Fruit fly (Drosophila melanogaster) whole organism, larva: ENCODE measurements around the gene Or85a.

Source experiments
- noc ChIP-seq: fragments of 200-800 bp; sonication (Bioruptor generic); optimal IDR thresholded peaks from 3 replicates; lab custom pipeline; 2019; ENCODE audit warnings: missing biosample characterization, mild to moderate bottlenecking, missing genetic modification characterization, moderate library complexity

The Or85a gene

DNA sequence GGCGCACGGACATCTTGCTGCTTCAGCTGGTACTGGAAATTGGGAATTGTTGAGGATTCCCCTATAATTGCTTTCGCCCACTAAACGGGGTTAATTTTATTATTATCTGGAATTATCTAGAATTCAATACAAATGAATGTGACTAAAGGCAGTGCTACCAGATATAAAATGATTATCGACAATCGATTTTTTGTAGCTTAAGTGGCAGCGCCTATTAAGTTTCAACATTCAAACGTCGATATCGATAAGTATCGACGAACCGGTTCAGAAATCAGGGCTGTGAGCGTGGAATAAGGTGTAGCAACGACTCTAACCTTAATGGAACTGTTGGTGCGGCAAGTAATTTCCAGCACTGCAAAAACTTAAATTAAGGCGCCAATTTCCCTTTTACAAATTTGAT is 16.4 kb upstream of the Or85a start, which contains the start of gene Sgt1:
Gene Sgt1 (minus strand): TSS at position 165 of the 400 bp plus-strand sequence.
- TF ChIP-seq noc, result no peak

DNA sequence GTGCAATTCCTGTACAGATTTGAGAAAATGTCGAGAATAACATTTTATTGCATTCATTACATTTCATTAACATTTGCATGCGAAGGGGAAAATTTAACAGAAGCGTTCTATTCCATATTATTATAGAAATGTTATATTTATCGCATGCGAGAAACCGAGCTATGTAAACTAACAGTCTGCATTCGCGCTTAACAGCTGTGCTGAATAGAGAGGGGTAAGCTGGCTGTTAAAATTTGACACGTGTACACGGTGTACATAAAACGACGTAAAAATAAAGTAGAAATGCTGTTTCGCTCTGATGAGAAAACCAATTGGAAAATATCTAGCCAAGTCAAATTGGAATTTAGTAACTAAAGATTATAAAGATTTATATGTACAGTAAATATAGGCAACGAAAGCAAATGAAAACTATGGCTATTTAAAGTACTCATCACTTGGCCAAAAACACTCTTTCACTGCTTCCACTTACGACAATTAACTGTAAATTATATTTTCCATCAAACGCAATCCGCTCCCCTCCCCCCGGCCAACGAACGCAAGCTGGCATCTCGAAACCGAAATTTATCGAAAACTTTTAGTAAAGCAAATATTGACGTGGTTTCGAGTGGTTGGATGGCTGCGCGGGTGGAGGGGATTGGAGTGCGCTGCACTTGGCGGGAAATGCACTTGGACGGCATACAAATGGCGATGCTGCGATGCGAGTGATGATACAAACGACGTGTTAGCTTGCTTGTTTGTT is 15.2 kb upstream of the Or85a start:
- no peak for TF ChIP-seq noc

DNA sequence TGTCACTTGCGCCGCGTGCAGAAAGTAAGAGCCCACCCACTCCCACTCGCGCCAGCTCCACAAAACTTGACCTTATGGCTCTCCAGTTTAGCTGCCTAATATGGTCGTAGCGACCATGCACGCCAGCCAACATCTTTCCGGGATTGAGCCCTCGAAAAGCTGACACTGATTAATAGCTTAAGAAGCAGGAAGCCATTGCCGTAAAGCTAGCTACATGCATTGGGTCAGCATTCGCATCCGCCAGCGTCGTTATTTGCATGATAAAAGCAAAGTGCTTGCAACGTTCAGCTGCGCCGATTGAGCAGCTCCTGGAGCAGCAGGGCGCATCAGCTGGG is 14.7 kb upstream of the Or85a start:
- TF ChIP-seq noc, result no peak

DNA sequence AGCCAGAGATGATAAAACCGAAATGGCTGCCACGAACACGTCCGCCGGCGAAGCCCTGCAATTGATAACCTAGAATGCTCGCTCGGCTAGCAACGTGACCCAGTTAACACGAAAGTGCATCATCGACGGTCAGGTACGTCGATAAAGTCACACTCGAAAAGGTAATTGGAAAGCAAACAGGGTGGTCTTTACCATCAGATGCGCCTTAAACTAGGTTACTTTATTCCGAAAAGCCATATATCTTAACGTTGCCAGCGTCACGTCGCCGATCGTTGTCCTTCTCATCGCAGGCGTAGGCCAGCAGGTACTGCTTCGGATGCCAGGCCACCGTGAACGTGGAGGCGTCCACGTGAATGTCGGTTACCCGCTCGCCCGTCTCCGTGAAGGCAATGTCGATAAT is 14.3 kb upstream of the Or85a start:
- no peak for TF ChIP-seq noc

DNA sequence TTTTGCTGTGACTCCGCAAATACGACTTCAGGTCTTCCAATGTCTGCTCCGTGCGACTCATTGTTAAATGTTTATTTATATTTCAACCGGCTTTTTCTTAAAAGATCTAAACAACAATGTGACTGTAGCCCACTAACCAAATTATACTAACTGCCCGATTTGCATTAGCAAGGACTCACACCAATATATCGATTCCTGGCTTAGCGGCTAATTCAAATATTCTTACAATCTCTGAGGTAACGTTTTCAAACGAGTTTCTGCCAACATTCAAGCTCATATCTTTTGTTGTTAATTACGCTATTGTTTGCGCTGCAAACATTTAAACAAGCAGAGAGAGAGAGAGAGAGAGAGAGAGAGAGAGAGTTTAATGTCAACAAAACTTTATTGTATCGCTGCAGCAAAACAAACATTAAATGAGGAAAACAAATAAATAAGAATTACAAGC is 13.0 kb upstream of the Or85a start, which contains the start of gene tex:
Gene tex (minus strand): TSS at position 131 of the 445 bp plus-strand sequence.
- TF ChIP-seq noc, result no peak

DNA sequence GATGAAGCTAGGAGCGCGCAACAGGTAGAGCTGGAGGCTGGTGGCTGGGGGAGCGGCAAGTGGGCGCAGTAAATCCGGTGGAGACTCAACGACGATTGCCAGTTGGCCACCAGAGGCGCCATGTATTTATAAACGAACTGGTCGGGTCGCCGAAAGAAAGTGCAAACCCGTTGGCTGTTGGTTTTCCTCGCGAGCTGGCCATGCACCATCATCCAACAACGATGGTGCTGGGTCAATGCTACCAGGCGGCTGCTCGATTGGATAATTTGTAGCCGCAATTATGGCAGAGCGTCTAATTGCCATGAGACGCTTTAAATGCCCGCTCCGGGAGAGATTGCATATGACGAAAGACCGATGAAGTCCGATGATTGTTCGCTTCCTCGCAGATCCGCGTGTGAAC is 10.9 kb upstream of the Or85a start, which contains the start of gene CG11693:
Gene CG11693 (minus strand): TSS at position 101 of the 400 bp plus-strand sequence.
- no peak for TF ChIP-seq noc

DNA sequence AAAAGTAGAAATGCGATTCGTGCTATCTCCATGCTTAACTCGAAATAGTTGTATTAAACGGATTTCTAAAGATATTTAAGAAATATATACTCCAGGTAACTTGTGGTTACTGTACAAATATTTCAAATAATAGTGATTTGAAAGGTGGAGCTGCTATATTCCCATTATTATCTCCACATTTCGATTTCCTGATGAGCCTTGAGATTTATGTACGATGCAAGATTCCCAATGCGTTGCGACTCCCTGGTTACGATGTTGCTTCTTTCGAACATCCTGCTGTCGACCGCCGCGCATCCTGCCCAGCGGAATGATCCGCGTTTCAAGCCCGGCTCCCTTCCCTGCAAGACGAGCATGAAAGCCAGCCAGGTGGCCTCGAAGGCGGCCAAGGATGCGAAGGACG is 9.5 kb upstream of the Or85a start, which contains the start of the genes CG11694 and CG11698:
Gene CG11694 (minus strand): TSS at position 101 of the 400 bp plus-strand sequence.
Gene CG11698 (plus strand): TSS at position 152 of the 400 bp plus-strand sequence.
- no peak for TF ChIP-seq noc

DNA sequence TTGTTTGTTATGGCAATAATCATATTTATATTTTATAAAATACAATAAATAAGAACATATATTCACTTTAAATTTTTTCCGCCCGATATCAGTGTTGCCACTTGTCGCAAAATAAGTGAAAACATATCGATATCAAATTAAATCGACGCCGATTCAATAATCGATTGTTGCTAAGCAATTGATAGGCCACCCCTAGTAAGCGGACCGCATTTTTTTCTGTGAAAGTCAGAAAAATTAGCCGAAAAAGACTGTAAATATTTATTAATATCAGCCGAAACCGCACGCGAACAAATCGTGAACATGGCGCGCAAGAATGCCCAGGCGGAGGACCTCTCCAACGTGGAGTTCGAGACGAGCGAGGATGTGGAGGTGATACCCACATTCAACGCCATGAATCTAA is 8.5 kb upstream of the Or85a start, which contains the start of gene CG7483:
Gene CG7483 (plus strand): TSS at position 171 of the 400 bp plus-strand sequence.
- no peak for TF ChIP-seq noc

DNA sequence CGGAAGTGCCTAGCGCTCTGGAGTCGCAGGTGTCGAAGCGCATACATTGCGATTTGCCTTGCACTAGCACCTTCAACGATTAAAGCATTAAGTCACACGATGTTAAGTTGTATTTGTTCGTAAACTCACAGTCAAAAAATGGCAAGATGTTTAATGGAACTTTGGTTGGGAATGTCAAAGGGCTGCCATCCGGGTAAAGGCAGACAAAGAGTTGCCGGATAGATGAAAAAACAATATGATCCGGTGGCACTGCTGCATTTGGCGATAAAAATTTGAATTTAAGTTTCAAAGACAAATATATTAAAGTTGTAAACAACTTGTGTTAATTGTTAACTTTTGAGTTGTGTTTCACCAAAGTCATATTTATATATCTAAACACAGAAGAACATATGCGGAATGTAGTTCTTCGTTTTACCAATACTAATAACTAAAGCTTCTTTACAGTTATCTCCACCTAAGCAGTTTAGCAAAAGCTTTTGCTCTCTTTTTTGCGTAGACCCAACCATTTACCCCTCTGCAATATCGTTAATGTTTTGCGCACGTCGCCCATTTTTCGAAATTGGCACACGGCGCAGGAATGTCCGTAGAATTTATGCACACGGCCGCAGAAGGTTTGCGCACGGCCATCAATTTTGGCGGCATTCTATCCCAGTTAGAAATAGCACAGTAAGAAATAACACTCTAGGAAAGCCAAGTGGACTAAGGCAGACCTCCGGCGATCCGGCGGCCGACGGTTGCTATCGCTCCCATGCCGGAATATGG is 5.0 kb upstream of the Or85a start, which contains the start of gene Coq2:
Gene Coq2 (minus strand): TSS at position 200 of the 762 bp plus-strand sequence.
- no peak for TF ChIP-seq noc

DNA sequence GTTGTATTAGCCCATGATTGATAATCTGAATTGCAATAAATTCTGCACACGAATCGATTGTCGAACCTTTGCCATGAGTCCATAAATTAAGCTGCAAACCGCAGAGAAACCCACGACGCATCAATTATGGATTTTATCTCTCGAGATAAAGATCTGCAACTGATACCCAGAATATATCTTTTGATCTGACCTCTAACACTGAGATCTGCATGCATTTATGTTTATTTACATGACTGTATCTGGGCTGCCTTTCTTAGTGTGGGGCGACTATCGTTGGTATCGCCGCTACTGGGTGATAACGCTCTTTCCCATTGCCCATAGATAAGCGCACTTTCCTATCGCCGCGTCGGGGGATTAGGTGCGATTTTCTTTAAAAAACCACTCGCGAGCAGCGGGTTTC is 4.3 kb upstream of the Or85a start, which contains the start of gene Ctr1B:
Gene Ctr1B (plus strand): TSS at position 398 of the 400 bp plus-strand sequence.
- peak; percentile 44 for TF ChIP-seq noc

DNA sequence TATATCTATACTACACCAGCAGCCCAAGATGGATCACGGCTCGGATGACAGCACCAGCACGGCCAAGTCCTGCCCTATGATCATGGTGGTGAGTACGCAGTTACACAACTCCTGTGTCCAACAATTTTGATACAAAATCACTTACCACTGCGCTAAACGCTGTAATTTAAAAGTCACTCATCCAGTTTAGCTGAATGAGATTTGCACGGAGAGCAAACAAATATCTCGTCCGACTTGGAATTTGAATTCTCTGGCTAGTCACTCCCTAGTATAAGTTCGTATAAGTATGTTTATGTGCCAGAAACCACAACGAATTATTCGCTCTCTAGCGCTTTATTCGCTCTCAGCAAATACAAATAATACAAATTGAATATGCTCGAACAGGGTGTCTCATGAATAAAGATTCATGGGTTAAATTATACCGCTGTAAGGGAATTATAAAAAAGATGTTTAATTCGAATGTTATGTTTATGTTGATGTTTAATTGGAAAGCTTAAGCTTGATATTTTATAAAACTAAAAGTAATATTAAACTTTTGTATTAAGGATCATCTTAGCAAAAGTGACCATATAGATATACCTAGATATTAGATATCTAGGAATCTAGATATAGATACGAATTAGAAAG is 3.7 kb upstream of the Or85a start:
- no peak for TF ChIP-seq noc

DNA sequence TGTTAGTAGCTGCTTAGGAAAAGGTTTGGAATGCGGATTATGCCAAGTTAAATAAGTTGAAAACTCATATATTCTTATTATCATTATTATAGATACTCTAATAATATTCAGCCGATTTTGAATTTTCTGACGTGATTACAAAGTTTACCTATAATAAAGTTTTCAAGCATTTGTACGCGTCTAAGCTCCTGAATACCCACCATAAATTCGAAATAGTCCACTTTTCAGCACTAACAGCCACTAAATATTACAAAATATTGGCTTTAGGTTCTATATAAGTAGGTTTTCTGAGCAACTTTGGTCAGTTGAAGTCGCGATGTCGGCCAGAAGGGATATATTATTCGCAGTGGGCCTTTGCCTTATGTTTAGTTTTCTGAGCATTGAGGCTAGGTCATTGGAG is 2.5 kb downstream of the Or85a start, which contains the start of gene CG7443:
Gene CG7443 (plus strand): TSS at position 301 of the 400 bp plus-strand sequence.
- TF ChIP-seq noc, result no peak

DNA sequence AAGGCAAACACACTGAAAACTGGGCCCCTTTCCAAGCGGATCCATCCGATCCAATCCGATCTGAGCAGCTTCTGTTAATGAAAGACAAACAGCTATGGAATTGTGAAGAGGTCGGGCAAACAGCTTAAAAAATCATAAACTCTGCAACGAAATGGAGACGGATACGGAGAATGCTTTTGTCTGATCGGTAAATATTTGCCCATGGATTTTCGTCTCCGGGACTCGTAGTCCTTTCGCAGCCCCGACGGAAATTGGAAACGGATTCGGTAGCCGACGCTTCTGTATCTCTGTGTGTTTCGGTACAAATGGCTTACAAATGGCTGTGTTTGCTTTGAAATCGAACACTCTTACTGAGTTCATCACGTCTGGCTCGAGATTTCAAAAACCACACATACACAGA is 5.3 kb downstream of the Or85a start:
- TF ChIP-seq noc, result no peak

DNA sequence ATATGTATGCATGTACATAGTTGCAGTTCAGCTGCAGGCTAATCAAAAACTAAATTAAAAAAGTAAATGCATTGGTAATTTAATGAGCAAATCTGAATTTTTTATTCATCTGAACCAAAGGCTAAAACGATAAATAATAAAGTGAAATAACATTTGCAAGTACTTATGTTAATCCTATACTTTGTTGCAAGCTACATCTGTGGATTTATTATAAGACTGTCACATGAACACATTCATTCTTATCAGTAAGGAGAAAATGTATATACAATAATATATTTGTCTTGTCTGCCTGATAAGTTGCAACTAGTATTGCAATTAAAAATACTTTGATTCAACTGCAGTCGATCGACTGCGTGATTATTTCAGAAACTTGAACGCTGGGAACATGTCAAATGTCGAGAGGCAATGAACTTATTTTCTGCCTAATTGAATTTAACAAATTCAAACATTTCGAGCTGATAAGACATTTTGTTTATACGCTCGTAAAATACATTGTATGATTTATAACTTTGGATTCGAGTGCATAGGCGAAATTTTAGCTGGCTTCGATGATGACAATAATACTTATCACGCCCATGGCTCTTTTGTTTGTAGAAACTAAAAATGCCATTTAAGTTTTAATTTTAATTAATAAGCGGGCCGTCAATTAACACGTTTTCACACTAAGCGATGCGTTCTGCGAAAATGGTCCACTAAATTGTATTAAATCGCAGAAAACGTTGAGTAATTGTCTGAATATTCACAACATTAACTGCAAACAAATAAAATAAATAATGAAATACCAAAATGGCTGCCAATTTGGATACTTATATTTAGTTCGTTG is 6.6 kb downstream of the Or85a start:
- no peak for TF ChIP-seq noc

DNA sequence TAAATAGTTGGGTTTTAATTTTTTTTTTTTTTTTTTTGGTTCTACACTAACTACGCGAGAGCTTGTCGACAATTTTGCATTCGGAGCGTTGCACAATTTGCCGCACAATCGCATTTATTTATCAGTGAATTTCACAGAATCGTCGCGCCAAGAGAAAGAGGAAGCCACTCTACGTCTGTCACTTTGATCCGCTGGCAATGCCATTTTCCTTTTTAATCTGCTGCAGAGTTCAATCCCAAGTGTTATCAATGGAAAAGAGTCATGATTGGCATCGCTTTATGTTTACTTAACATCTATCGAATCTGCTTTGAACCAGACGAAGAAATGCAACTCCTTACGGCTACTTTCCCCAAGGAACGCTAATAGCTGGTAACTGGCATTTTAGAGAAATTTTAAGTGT is 8.1 kb downstream of the Or85a start:
- no peak for TF ChIP-seq noc
